Fruit fly (Drosophila melanogaster) whole organism, embryonic: ENCODE measurements around the gene raptor.

Source experiments
- Antp ChIP-seq: fragments of 200-800 bp; sonication (Bioruptor generic); optimal IDR thresholded peaks from 3 replicates; lab custom pipeline; 2016; ENCODE audit warnings: missing biosample characterization, missing genetic modification characterization
- C15 ChIP-seq: fragments of 200-800 bp; sonication (Bioruptor generic); IDR thresholded peaks from 3 replicates; pipeline ENCODE4 v1.3.6; 2022; ENCODE audit warnings: missing biosample characterization, missing genetic modification characterization
- CG10147 ChIP-seq: fragments of 200-800 bp; sonication (Bioruptor generic); optimal IDR thresholded peaks from 2 replicates; lab custom pipeline; 2019; ENCODE audit warnings: missing biosample characterization, mild to moderate bottlenecking, missing genetic modification characterization, moderate library complexity
- CG11085 ChIP-seq: fragments of 200-800 bp; sonication (Bioruptor generic); IDR thresholded peaks from 2 replicates; pipeline ENCODE4 v1.3.6; 2022; ENCODE audit warnings: missing biosample characterization, missing genetic modification characterization
- CG11398 ChIP-seq: fragments of 200-800 bp; sonication (Bioruptor generic); optimal IDR thresholded peaks from 2 replicates; lab custom pipeline; 2016; ENCODE audit warnings: missing biosample characterization, missing genetic modification characterization
- CG11504 ChIP-seq: fragments of 200-800 bp; sonication (Bioruptor generic); optimal IDR thresholded peaks from 3 replicates; lab custom pipeline; 2019; ENCODE audit warnings: missing biosample characterization, mild to moderate bottlenecking, missing genetic modification characterization, moderate library complexity
- CG11695 ChIP-seq: fragments of 200-800 bp; sonication (Bioruptor generic); IDR thresholded peaks from 3 replicates; pipeline ENCODE4 v1.3.6; 2022; ENCODE audit warnings: missing biosample characterization, missing genetic modification characterization
- CG12155 ChIP-seq: fragments of 200-800 bp; sonication (Bioruptor generic); optimal IDR thresholded peaks from 3 replicates; lab custom pipeline; 2016; ENCODE audit warnings: missing biosample characterization, missing genetic modification characterization
- CG1603 ChIP-seq: fragments of 200-800 bp; sonication (Bioruptor generic); optimal IDR thresholded peaks from 2 replicates; lab custom pipeline; 2019; ENCODE audit warnings: missing biosample characterization, mild to moderate bottlenecking, missing genetic modification characterization, moderate library complexity
- CG18599 ChIP-seq: fragments of 200-800 bp; sonication (Bioruptor generic); optimal IDR thresholded peaks from 3 replicates; lab custom pipeline; 2017; ENCODE audit warnings: missing biosample characterization, missing genetic modification characterization, mild to moderate bottlenecking, moderate library complexity, missing genetic modification reagents
- CG2129 ChIP-seq: fragments of 200-800 bp; sonication (Bioruptor generic); IDR thresholded peaks from 2 replicates; pipeline ENCODE4 v1.3.6; 2022; ENCODE audit warnings: missing biosample characterization, missing genetic modification characterization; ENCODE audit not compliant: partially characterized antibody
- CG31365 ChIP-seq: fragments of 200-800 bp; sonication (Bioruptor generic); optimal IDR thresholded peaks from 2 replicates; lab custom pipeline; 2018; ENCODE audit warnings: missing biosample characterization, mild to moderate bottlenecking, missing genetic modification characterization
- CG3847 ChIP-seq: fragments of 200-800 bp; sonication (Bioruptor generic); IDR thresholded peaks from 2 replicates; pipeline ENCODE4 v1.3.6; 2022; ENCODE audit warnings: missing biosample characterization, missing genetic modification characterization
- CG4360 ChIP-seq: fragments of 200-800 bp; sonication (Bioruptor generic); IDR thresholded peaks from 2 replicates; pipeline ENCODE4 v1.3.6; 2022; ENCODE audit warnings: missing biosample characterization, missing genetic modification characterization
- CG4424 ChIP-seq: fragments of 200-800 bp; sonication (Bioruptor generic); optimal IDR thresholded peaks from 3 replicates; lab custom pipeline; 2016; ENCODE audit warnings: missing biosample characterization, missing genetic modification characterization
- CG5180 ChIP-seq: fragments of 200-800 bp; sonication (Bioruptor generic); optimal IDR thresholded peaks from 3 replicates; lab custom pipeline; 2017; ENCODE audit warnings: missing biosample characterization, missing genetic modification characterization, mild to moderate bottlenecking, moderate library complexity, missing genetic modification reagents
- CG6765 ChIP-seq: fragments of 200-800 bp; sonication (Bioruptor generic); optimal IDR thresholded peaks from 3 replicates; lab custom pipeline; 2017; ENCODE audit warnings: missing biosample characterization, mild to moderate bottlenecking, missing genetic modification characterization
- CG7357 ChIP-seq: fragments of 200-800 bp; sonication (Bioruptor generic); IDR thresholded peaks from 3 replicates; pipeline ENCODE4 v1.3.6; 2022; ENCODE audit warnings: missing biosample characterization, missing genetic modification characterization
- CG7928 ChIP-seq: fragments of 200-800 bp; sonication (Bioruptor generic); optimal IDR thresholded peaks from 2 replicates; lab custom pipeline; 2017; ENCODE audit warnings: missing biosample characterization, mild to moderate bottlenecking, missing genetic modification characterization
- Dip3 ChIP-seq: fragments of 200-800 bp; sonication (Bioruptor generic); optimal IDR thresholded peaks from 3 replicates; lab custom pipeline; 2016; ENCODE audit warnings: missing biosample characterization, missing genetic modification characterization
- Ets97D ChIP-seq: fragments of 200-800 bp; sonication (Bioruptor generic); optimal IDR thresholded peaks from 3 replicates; lab custom pipeline; 2016; ENCODE audit warnings: missing biosample characterization, missing genetic modification characterization
- Fer2 ChIP-seq: fragments of 200-800 bp; sonication (Bioruptor generic); optimal IDR thresholded peaks from 2 replicates; lab custom pipeline; 2018; ENCODE audit warnings: missing biosample characterization, mild to moderate bottlenecking, missing genetic modification characterization, moderate library complexity
- HmgZ ChIP-seq: fragments of 200-800 bp; sonication (Bioruptor generic); optimal IDR thresholded peaks from 2 replicates; lab custom pipeline; 2018; ENCODE audit warnings: missing biosample characterization, mild to moderate bottlenecking, missing genetic modification characterization
- Hmr ChIP-seq: fragments of 200-800 bp; sonication (Bioruptor generic); optimal IDR thresholded peaks from 3 replicates; lab custom pipeline; 2017; ENCODE audit warnings: mild to moderate bottlenecking, missing biosample characterization, missing genetic modification reagents, missing genetic modification characterization
- Nf-YC ChIP-seq: fragments of 200-800 bp; optimal IDR thresholded peaks from 3 replicates; lab custom pipeline; 2019; ENCODE audit warnings: missing biosample characterization, mild to moderate bottlenecking, missing genetic modification characterization, moderate library complexity
- NfI ChIP-seq: fragments of 200-800 bp; sonication (Bioruptor generic); optimal IDR thresholded peaks from 3 replicates; lab custom pipeline; 2018; ENCODE audit warnings: missing biosample characterization, mild to moderate bottlenecking, missing genetic modification characterization, moderate library complexity
- Oli ChIP-seq: fragments of 200-800 bp; sonication (Bioruptor generic); optimal IDR thresholded peaks from 2 replicates; lab custom pipeline; 2018; ENCODE audit warnings: missing biosample characterization, mild to moderate bottlenecking, missing genetic modification characterization, moderate library complexity
- Sox102F ChIP-seq: fragments of 200-800 bp; sonication (Bioruptor generic); optimal IDR thresholded peaks from 2 replicates; lab custom pipeline; 2018; ENCODE audit warnings: missing biosample characterization, mild to moderate bottlenecking, missing genetic modification characterization, moderate library complexity
- TFAM ChIP-seq: fragments of 200-800 bp; sonication (Bioruptor generic); optimal IDR thresholded peaks from 2 replicates; lab custom pipeline; 2017; ENCODE audit warnings: missing biosample characterization, missing genetic modification characterization, inconsistent platforms
- al ChIP-seq: fragments of 200-800 bp; sonication (Bioruptor generic); IDR thresholded peaks from 2 replicates; pipeline ENCODE4 v1.3.6; 2022; ENCODE audit warnings: missing biosample characterization, missing genetic modification characterization
- ara ChIP-seq: fragments of 200-800 bp; sonication (Bioruptor generic); IDR thresholded peaks from 2 replicates; pipeline ENCODE4 v1.3.6; 2022; ENCODE audit warnings: missing biosample characterization, missing genetic modification characterization
- bsh ChIP-seq, 2 experiments: fragments of 200-800 bp; sonication (Bioruptor generic); optimal IDR thresholded peaks; 2 replicates each; lab custom pipeline; 2017 to 2018; ENCODE audit warnings: mild to moderate bottlenecking in 2 of 2, missing biosample characterization in 2 of 2, missing genetic modification characterization in 2 of 2, moderate library complexity in 1 of 2
- chif ChIP-seq, 2 experiments: fragments of 200-800 bp; sonication (Bioruptor generic); optimal IDR thresholded peaks; 3 replicates each; lab custom pipeline; 2016; ENCODE audit warnings: missing biosample characterization in 2 of 2, missing genetic modification characterization in 2 of 2
- chm ChIP-seq: fragments of 200-800 bp; sonication (Bioruptor generic); IDR thresholded peaks from 2 replicates; pipeline ENCODE4 v1.3.6; 2022; ENCODE audit warnings: missing biosample characterization, missing genetic modification characterization
- ci ChIP-seq: fragments of 200-800 bp; sonication (Bioruptor generic); IDR thresholded peaks from 3 replicates; pipeline ENCODE4 v1.3.6; 2022; ENCODE audit warnings: missing biosample characterization, missing genetic modification characterization
- dan ChIP-seq: fragments of 200-800 bp; sonication (Bioruptor generic); IDR thresholded peaks from 2 replicates; pipeline ENCODE4 v1.3.6; 2022; ENCODE audit warnings: missing biosample characterization, missing genetic modification characterization
- ftz-f1 ChIP-seq: fragments of 200-800 bp; sonication (Bioruptor generic); optimal IDR thresholded peaks from 2 replicates; lab custom pipeline; 2016; ENCODE audit warnings: missing biosample characterization, missing genetic modification characterization
- ken ChIP-seq: fragments of 200-800 bp; sonication (Bioruptor generic); IDR thresholded peaks from 3 replicates; pipeline ENCODE4 v1.3.6; 2022; ENCODE audit warnings: missing biosample characterization, missing genetic modification characterization
- lmd ChIP-seq: fragments of 200-800 bp; sonication (Bioruptor generic); IDR thresholded peaks from 2 replicates; pipeline ENCODE4 v1.3.6; 2022; ENCODE audit warnings: missing biosample characterization, missing genetic modification characterization
- otp ChIP-seq: fragments of 200-800 bp; sonication (Bioruptor generic); IDR thresholded peaks from 3 replicates; pipeline ENCODE4, ENCODE4 v1.3.6; 2022; ENCODE audit warnings: missing biosample characterization, missing genetic modification characterization
- pita ChIP-seq: fragments of 200-800 bp; sonication (Bioruptor generic); optimal IDR thresholded peaks from 2 replicates; lab custom pipeline; 2017; ENCODE audit warnings: missing biosample characterization, mild to moderate bottlenecking, missing genetic modification characterization
- salm ChIP-seq: fragments of 200-800 bp; sonication (Bioruptor generic); optimal IDR thresholded peaks from 2 replicates; lab custom pipeline; 2018; ENCODE audit warnings: missing biosample characterization, mild to moderate bottlenecking, missing genetic modification characterization
- sd ChIP-seq: fragments of 200-800 bp; sonication (Bioruptor generic); optimal IDR thresholded peaks from 3 replicates; lab custom pipeline; 2018; ENCODE audit warnings: missing biosample characterization, mild to moderate bottlenecking, missing genetic modification characterization, moderate library complexity
- sna ChIP-seq: fragments of 200-800 bp; sonication (Bioruptor generic); IDR thresholded peaks from 2 replicates; pipeline ENCODE4 v1.3.6; 2022; ENCODE audit warnings: missing biosample characterization, missing genetic modification characterization; ENCODE audit not compliant: partially characterized antibody
- sqz ChIP-seq: fragments of 200-800 bp; sonication (Bioruptor generic); optimal IDR thresholded peaks from 3 replicates; lab custom pipeline; 2018; ENCODE audit warnings: missing biosample characterization, mild to moderate bottlenecking, missing genetic modification characterization
- sug ChIP-seq: fragments of 200-800 bp; optimal IDR thresholded peaks from 2 replicates; lab custom pipeline; 2019; ENCODE audit warnings: missing biosample characterization, mild to moderate bottlenecking, missing genetic modification characterization, moderate library complexity
- tap ChIP-seq: fragments of 200-800 bp; optimal IDR thresholded peaks from 3 replicates; lab custom pipeline; 2019; ENCODE audit warnings: missing biosample characterization, mild to moderate bottlenecking, missing genetic modification characterization, moderate library complexity
- tio ChIP-seq: fragments of 200-800 bp; sonication (Bioruptor generic); optimal IDR thresholded peaks from 2 replicates; lab custom pipeline; 2017; ENCODE audit warnings: missing biosample characterization, missing genetic modification characterization, inconsistent platforms
- ttk ChIP-seq: fragments of 200-800 bp; sonication (Bioruptor generic); IDR thresholded peaks from 2 replicates; pipeline ENCODE4 v2.1.2; 2022; ENCODE audit warnings: missing biosample characterization, missing genetic modification characterization
- twi ChIP-seq: fragments of 200-800 bp; optimal IDR thresholded peaks from 2 replicates; lab custom pipeline; 2019; ENCODE audit warnings: missing biosample characterization, mild to moderate bottlenecking, missing genetic modification characterization, moderate library complexity
- zfh1 ChIP-seq: fragments of 200-800 bp; sonication (Bioruptor generic); IDR thresholded peaks from 3 replicates; pipeline ENCODE4 v1.3.6; 2022; ENCODE audit warnings: missing biosample characterization, missing genetic modification characterization

The raptor gene

DNA sequence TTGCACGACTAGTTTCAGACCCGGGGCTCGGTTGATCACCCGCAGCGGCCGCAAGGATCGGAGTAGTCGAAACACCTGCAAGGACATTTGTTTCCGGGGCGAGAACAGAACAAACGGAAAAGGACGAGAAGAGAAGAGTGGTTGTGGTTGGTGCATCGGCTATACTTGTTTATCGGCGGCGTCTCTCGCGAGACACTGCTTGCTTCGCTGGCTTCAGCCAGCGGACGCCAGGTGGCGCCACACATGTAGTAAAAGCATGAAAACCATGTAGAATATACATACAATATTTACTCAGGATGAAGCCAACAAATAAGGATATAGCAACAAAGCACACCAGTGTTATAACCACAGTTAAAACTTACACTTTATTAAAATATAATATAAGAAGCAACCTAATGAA, 19.9 kb upstream of the raptor start (continued):
- no peak for TF ChIP-seq sug (tag; lab: Kevin White, UChicago)
- TF ChIP-seq C15: no peak; the same call in 2 of the 3 replicates
- TF ChIP-seq CG11504: no peak
- peak; percentile 0 for TF ChIP-seq Oli (tag; lab: Kevin White, UChicago)
- TF ChIP-seq tap (tag; lab: Kevin White, UChicago): no peak
- TF ChIP-seq sd (tag; lab: Kevin White, UChicago): no peak
- TF ChIP-seq CG11398 (GFP tag; lab: Kevin White, UChicago): no peak
- TF ChIP-seq CG31365 (tag; lab: Kevin White, UChicago): peak; percentile 96
- no peak for TF ChIP-seq Fer2
- TF ChIP-seq CG10147 (GFP tag; lab: Kevin White, UChicago): no peak
- TF ChIP-seq CG12155 (GFP tag; lab: Kevin White, UChicago): peak; percentile 24
- no peak for TF ChIP-seq sqz
- TF ChIP-seq TFAM: no peak
- peak; percentile 57 for TF ChIP-seq NfI (GFP tag; lab: Kevin White, UChicago)
- no peak for TF ChIP-seq CG4360
- TF ChIP-seq CG3847 (GFP tag; lab: Robert Waterston, UW): peak; percentile 57
- 0 out of 3 replicates have a peak, but pooled peaks have one; percentile 47 for TF ChIP-seq otp (GFP tag; lab: Robert Waterston, UW)
- no peak for TF ChIP-seq tio (GFP tag; lab: Kevin White, UChicago)
- TF ChIP-seq Hmr (GFP tag; lab: Kevin White, UChicago): peak; percentile 49
- TF ChIP-seq ttk: peak; percentile 35
- peak; percentile 45 for TF ChIP-seq Antp (GFP tag; lab: Kevin White, UChicago)
- TF ChIP-seq Nf-YC (tag; lab: Kevin White, UChicago): no peak
- TF ChIP-seq Sox102F (GFP tag; lab: Kevin White, UChicago): no peak
- TF ChIP-seq ken (GFP tag; lab: Robert Waterston, UW): peak; percentile 61; the same call in 2 of the 3 replicates
- TF ChIP-seq pita (GFP tag; lab: Kevin White, UChicago): peak; percentile 64
- TF ChIP-seq al: 0 out of 2 replicates have a peak, but pooled peaks have one; percentile 9
- peak; percentile 50 for TF ChIP-seq CG4424 (GFP tag; lab: Kevin White, UChicago)
- TF ChIP-seq CG18599 (GFP tag; lab: Kevin White, UChicago): no peak
- TF ChIP-seq CG2129 (GFP tag; lab: Robert Waterston, UW): no peak
- no peak for TF ChIP-seq sna (GFP tag; lab: Robert Waterston, UW)
- no peak for TF ChIP-seq Ets97D
- TF ChIP-seq twi (tag; lab: Kevin White, UChicago): no peak
- no peak for TF ChIP-seq dan (GFP tag; lab: Robert Waterston, UW)
- peak; percentile 67 for TF ChIP-seq CG11085 (GFP tag; lab: Robert Waterston, UW)
- no peak for TF ChIP-seq CG11695
- peak; percentile 33 for TF ChIP-seq Dip3
- TF ChIP-seq lmd (GFP tag; lab: Robert Waterston, UW): peak; percentile 63
- peak; percentile 80 for TF ChIP-seq ci (GFP tag; lab: Robert Waterston, UW)
- no peak for TF ChIP-seq CG5180 (GFP tag; lab: Kevin White, UChicago)
- no peak for TF ChIP-seq CG1603 (tag; lab: Kevin White, UChicago)
- peak in 1 of 2 experiments; percentile 58 for TF ChIP-seq chif (GFP tag; optimal IDR thresholded peaks at IDR 0.05; lab: Kevin White, UChicago)
- TF ChIP-seq CG6765 (GFP tag; lab: Kevin White, UChicago): no peak
- TF ChIP-seq zfh1: peak; percentile 60; the same call in 1 of the 3 replicates
- TF ChIP-seq ara: peak; percentile 44; the same call in 1 of the 2 replicates
- TF ChIP-seq bsh (GFP tag; optimal IDR thresholded peaks at IDR 0.05; lab: Kevin White, UChicago): no peak
- peak; percentile 39 for TF ChIP-seq HmgZ (tag; lab: Kevin White, UChicago)
- TF ChIP-seq ftz-f1 (GFP tag; lab: Kevin White, UChicago): no peak
- no peak for TF ChIP-seq salm (tag; lab: Kevin White, UChicago)
- peak; percentile 67; the same call in 1 of the 2 replicates for TF ChIP-seq chm (GFP tag; lab: Robert Waterston, UW)
- no peak for TF ChIP-seq CG7928 (GFP tag; lab: Kevin White, UChicago)
- TF ChIP-seq CG7357: no peak
